Fruit fly (Drosophila melanogaster): ENCODE data around the gene CG4229.

CG4229 gene

DNA sequence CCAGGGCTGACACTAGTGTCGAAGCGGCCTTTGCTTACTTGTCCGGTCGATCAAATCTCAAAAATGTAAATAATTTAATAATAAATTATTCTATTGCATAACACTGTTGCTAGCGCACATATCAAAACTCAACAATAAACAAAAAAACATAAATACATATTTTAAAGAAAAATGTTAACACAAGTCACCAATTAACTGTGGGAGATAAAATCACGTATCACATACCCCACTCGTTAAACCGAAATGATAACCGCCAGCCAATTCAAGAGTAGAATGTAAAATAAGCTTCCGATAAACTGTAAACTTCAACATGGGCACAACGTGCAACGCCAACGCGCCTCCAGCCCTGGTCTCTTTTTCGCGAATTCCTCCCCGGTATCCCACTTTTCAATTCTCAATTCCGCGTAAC lies 46.1 kb downstream of the CG4229 start, which contains the start of gene Arts (continued):
- TF ChIP-seq CG9437 (GFP tag; optimal IDR thresholded peaks at IDR 0.05) (peak; percentile 20), Hr78 (GFP tag; optimal IDR thresholded peaks at IDR 0.05) (no peak), CG10543 (GFP tag; optimal IDR thresholded peaks at IDR 0.05) (peak; percentile 56), CG12744 (GFP tag; optimal IDR thresholded peaks at IDR 0.05) (no peak), gce (GFP tag; IDR thresholded peaks at IDR 0.05) (no peak), CG15514 (GFP tag; optimal IDR thresholded peaks at IDR 0.05) (peak; percentile 49), mam (GFP tag; optimal IDR thresholded peaks at IDR 0.05) (no peak), CG13424 (tag; optimal IDR thresholded peaks at IDR 0.05) (peak; percentile 54), tna (GFP tag; IDR thresholded peaks at IDR 0.05; ENCODE audit: partially characterized antibody) (no peak), unpg (GFP tag; optimal IDR thresholded peaks at IDR 0.05) (peak; percentile 12), CG43689 (GFP tag; IDR thresholded peaks at IDR 0.05) (no peak), inv (GFP tag; IDR thresholded peaks at IDR 0.05; ENCODE audit: partially characterized antibody) (no peak), ranshi (GFP tag; IDR thresholded peaks at IDR 0.05) (no peak), CG10267 (tag; optimal IDR thresholded peaks at IDR 0.05) (peak; percentile 28), CG10462 (GFP tag; optimal IDR thresholded peaks at IDR 0.05) (no peak), dm (GFP tag; optimal IDR thresholded peaks at IDR 0.05) (peak; percentile 71), CG4707 (GFP tag; optimal IDR thresholded peaks at IDR 0.05) (no peak), CG13123 (GFP tag; optimal IDR thresholded peaks at IDR 0.05) (no peak), fd64A (GFP tag; optimal IDR thresholded peaks at IDR 0.05) (no peak), B-H2 (GFP tag; optimal IDR thresholded peaks at IDR 0.05) (peak; percentile 20), CoRest (tag; optimal IDR thresholded peaks at IDR 0.05) (peak; percentile 36), Hr3 (GFP tag; optimal IDR thresholded peaks at IDR 0.05) (no peak), CG3838 (GFP tag; optimal IDR thresholded peaks at IDR 0.05) (no peak), CG2116 (GFP tag; optimal IDR thresholded peaks at IDR 0.05) (peak; percentile 48), Abd-B (GFP tag; optimal IDR thresholded peaks at IDR 0.05) (peak; percentile 27), Dll (GFP tag; IDR thresholded peaks at IDR 0.05; ENCODE audit: partially characterized antibody) (no peak), CG9817 (tag; optimal IDR thresholded peaks at IDR 0.05) (peak; percentile 39), H2.0 (GFP tag; IDR thresholded peaks at IDR 0.05) (no peak), CG12071 (GFP tag; optimal IDR thresholded peaks at IDR 0.05) (no peak), CG1603 (tag; optimal IDR thresholded peaks at IDR 0.05) (peak; percentile 18), dimm (GFP tag; IDR thresholded peaks at IDR 0.05) (no peak), CG10431 (GFP tag; optimal IDR thresholded peaks at IDR 0.05) (no peak), PHDP (tag; optimal IDR thresholded peaks at IDR 0.05) (peak; percentile 25), btn (GFP tag; optimal IDR thresholded peaks at IDR 0.05) (no peak), CG11085 (GFP tag; IDR thresholded peaks at IDR 0.05) (no peak), slou (GFP tag; optimal IDR thresholded peaks at IDR 0.05) (no peak), stwl (tag; optimal IDR thresholded peaks at IDR 0.05) (peak; percentile 12), Sox100B (GFP tag; optimal IDR thresholded peaks at IDR 0.05) (peak; percentile 34), Sox102F (GFP tag; optimal IDR thresholded peaks at IDR 0.05) (peak; percentile 15), fd3F (GFP tag; optimal IDR thresholded peaks at IDR 0.05) (no peak), bcd (GFP tag; optimal IDR thresholded peaks at IDR 0.05) (peak; percentile 9), Gug (GFP tag; IDR thresholded peaks at IDR 0.05) (peak; percentile 12; the same call in 1 of the 4 replicates), Ets65A (GFP tag) (peak; percentile 68), stc (GFP tag; IDR thresholded peaks at IDR 0.05) (no peak), CG1602 (GFP tag; optimal IDR thresholded peaks at IDR 0.05) (peak; percentile 10), pzg (GFP tag; optimal IDR thresholded peaks at IDR 0.05) (peak; percentile 32), Vsx1 (GFP tag; optimal IDR thresholded peaks at IDR 0.05) (peak; percentile 91), dmrt11E (tag; optimal IDR thresholded peaks at IDR 0.05) (peak; percentile 49), hbn (GFP tag; IDR thresholded peaks at IDR 0.05; ENCODE audit: partially characterized antibody) (no peak), Fer1 (GFP tag; optimal IDR thresholded peaks at IDR 0.05) (peak; percentile 37)
